Worm (Caenorhabditis elegans): ENCODE measurements around the gene abcf-3.

Gene abcf-3

ce11 chrIII:6134111-6134510 is 39.1 kb upstream of the abcf-3 start:
- TF ChIP-seq nhr-77 (tag; optimal IDR thresholded peaks at IDR 0.05): no peak
- TF ChIP-seq ztf-1 (GFP tag; conservative IDR thresholded peaks at IDR 0.05): no peak
- TF ChIP-seq nhr-129 (tag; optimal IDR thresholded peaks at IDR 0.05): peak; percentile 5
- no peak for TF ChIP-seq egl-27 (tag; optimal IDR thresholded peaks at IDR 0.05)
- peak; percentile 16 for TF ChIP-seq crh-2 (tag; optimal IDR thresholded peaks at IDR 0.05)
- TF ChIP-seq unc-62 (GFP tag; optimal IDR thresholded peaks at IDR 0.05): no peak
- peak; percentile 34 for TF ChIP-seq fos-1 (tag; optimal IDR thresholded peaks at IDR 0.05)
- no peak for TF ChIP-seq nhr-11 (tag; optimal IDR thresholded peaks at IDR 0.05)
- TF ChIP-seq gmeb-1 (tag; optimal IDR thresholded peaks at IDR 0.05): no peak

ce11 chrIII:6135211-6135610 is 38.0 kb upstream of the abcf-3 start:
- TF ChIP-seq nhr-21 (tag; optimal IDR thresholded peaks at IDR 0.05): no peak
- no peak for TF ChIP-seq mbf-1 (tag; optimal IDR thresholded peaks at IDR 0.05)
- peak; percentile 10 for TF ChIP-seq C34F6.9 (tag; optimal IDR thresholded peaks at IDR 0.05)
- no peak for TF ChIP-seq nhr-237 (tag; optimal IDR thresholded peaks at IDR 0.05)
- TF ChIP-seq Y55F3AM.14 (GFP tag; optimal IDR thresholded peaks at IDR 0.05): peak; percentile 19
- no peak for TF ChIP-seq zag-1 (tag; optimal IDR thresholded peaks at IDR 0.05)
- TF ChIP-seq ztf-11 (tag; optimal IDR thresholded peaks at IDR 0.05): no peak
- TF ChIP-seq blmp-1 (tag; optimal IDR thresholded peaks at IDR 0.05; ENCODE audit: insufficient read depth): no peak
- TF ChIP-seq ceh-82 (tag; optimal IDR thresholded peaks at IDR 0.05): no peak
- no peak for TF ChIP-seq fos-1 (tag; optimal IDR thresholded peaks at IDR 0.05)
- TF ChIP-seq lsy-2 (tag; optimal IDR thresholded peaks at IDR 0.05): no peak
- no peak for TF ChIP-seq skn-1 (tag; optimal IDR thresholded peaks at IDR 0.05)
- no peak for TF ChIP-seq lin-39 (tag; optimal IDR thresholded peaks at IDR 0.05)
- no peak for TF ChIP-seq alr-1 (tag; optimal IDR thresholded peaks at IDR 0.05)
- TF ChIP-seq sem-4 (tag; optimal IDR thresholded peaks at IDR 0.05): peak; percentile 27
- TF ChIP-seq peb-1 (tag; optimal IDR thresholded peaks at IDR 0.05): no peak
- no peak for TF ChIP-seq unc-62 (GFP tag; optimal IDR thresholded peaks at IDR 0.05)
- TF ChIP-seq unc-39 (tag; optimal IDR thresholded peaks at IDR 0.05): no peak
- TF ChIP-seq nhr-11 (tag; optimal IDR thresholded peaks at IDR 0.05): no peak
- TF ChIP-seq mdl-1 (tag; optimal IDR thresholded peaks at IDR 0.05): no peak
- no peak for TF ChIP-seq ceh-16 (tag; optimal IDR thresholded peaks at IDR 0.05)
- TF ChIP-seq R02D3.7 (tag; optimal IDR thresholded peaks at IDR 0.05): no peak
- no peak for TF ChIP-seq ama-1 (optimal IDR thresholded peaks at IDR 0.05)
- TF ChIP-seq sma-9 (GFP tag; optimal IDR thresholded peaks at IDR 0.05): no peak
- TF ChIP-seq sma-9 (tag; optimal IDR thresholded peaks at IDR 0.05): no peak
- no peak for TF ChIP-seq elt-3 (tag; optimal IDR thresholded peaks at IDR 0.05)
- no peak for TF ChIP-seq sma-3 (GFP tag; optimal IDR thresholded peaks at IDR 0.05)
- no peak for TF ChIP-seq ztf-4 (tag; optimal IDR thresholded peaks at IDR 0.05)
- no peak for TF ChIP-seq nhr-129 (tag; optimal IDR thresholded peaks at IDR 0.05)
- no peak for TF ChIP-seq mab-5 (tag; optimal IDR thresholded peaks at IDR 0.05)
- no peak for TF ChIP-seq nhr-77 (tag; optimal IDR thresholded peaks at IDR 0.05)
- TF ChIP-seq nhr-12 (tag; optimal IDR thresholded peaks at IDR 0.05): no peak
- no peak for TF ChIP-seq nhr-10 (tag; optimal IDR thresholded peaks at IDR 0.05)
- no peak for TF ChIP-seq gmeb-1 (tag; optimal IDR thresholded peaks at IDR 0.05)
- no peak for TF ChIP-seq elt-1 (tag; optimal IDR thresholded peaks at IDR 0.05)
- TF ChIP-seq nhr-25 (tag; optimal IDR thresholded peaks at IDR 0.05): no peak
- TF ChIP-seq F13H6.1 (tag; optimal IDR thresholded peaks at IDR 0.05): peak; percentile 59
- TF ChIP-seq crh-2 (tag; optimal IDR thresholded peaks at IDR 0.05): no peak
- no peak for TF ChIP-seq nhr-23 (tag; optimal IDR thresholded peaks at IDR 0.05)
- no peak for TF ChIP-seq lin-13 (GFP tag; optimal IDR thresholded peaks at IDR 0.05)
- TF ChIP-seq nhr-6 (tag; optimal IDR thresholded peaks at IDR 0.05): no peak
- TF ChIP-seq ztf-1 (GFP tag; conservative IDR thresholded peaks at IDR 0.05): no peak
- no peak for TF ChIP-seq dmd-4 (tag; optimal IDR thresholded peaks at IDR 0.05)
- TF ChIP-seq aly-2 (tag; optimal IDR thresholded peaks at IDR 0.05): no peak
- peak; percentile 45 for TF ChIP-seq snpc-4 (tag; optimal IDR thresholded peaks at IDR 0.05)
- peak; percentile 4 for TF ChIP-seq egl-27 (tag; optimal IDR thresholded peaks at IDR 0.05)
- TF ChIP-seq lin-11 (tag; optimal IDR thresholded peaks at IDR 0.05): no peak
- peak; percentile 2 for TF ChIP-seq unc-55 (GFP tag; optimal IDR thresholded peaks at IDR 0.05)
- no peak for TF ChIP-seq ZK546.5 (tag; optimal IDR thresholded peaks at IDR 0.05)

Data from whole organism, L2 larva.